Worm (Caenorhabditis elegans) whole organism, L1 larva: Measurements from ENCODE around the gene picc-1.

Experiments
- alr-1 ChIP-seq: fragments of 200-800 bp; sonication (Bioruptor generic); optimal IDR thresholded peaks from 2 replicates; lab custom pipeline; 2018; ENCODE audit warnings: borderline replicate concordance, mild to moderate bottlenecking, missing genetic modification characterization, missing compliant biosample characterization
- aly-2 ChIP-seq: fragments of 150-350 bp; optimal IDR thresholded peaks from 2 replicates; lab custom pipeline; 2014; ENCODE audit warnings: missing biosample characterization, missing genetic modification characterization
- ama-1 ChIP-seq: fragments of 150-350 bp; optimal IDR thresholded peaks from 2 replicates; lab custom pipeline; 2014
- elt-3 ChIP-seq, 6 experiments: fragments of 150-350 bp in 1 of 6; sonication (generic microtip); optimal IDR thresholded peaks; 2 replicates each; lab custom pipeline; 2017 to 2018; ENCODE audit warnings: missing biosample characterization in 6 of 6, missing genetic modification characterization in 6 of 6, inconsistent platforms in 1 of 6
- ets-5 ChIP-seq: fragments of 200-800 bp; sonication (Bioruptor generic); IDR thresholded peaks from 2 replicates; pipeline ENCODE4 v1.3.6; 2022; ENCODE audit warnings: missing genetic modification characterization, missing compliant biosample characterization
- lin-13 ChIP-seq: fragments of 150-350 bp; optimal IDR thresholded peaks from 2 replicates; lab custom pipeline; 2014; ENCODE audit warnings: missing biosample characterization, missing genetic modification reagents, missing genetic modification characterization
- lin-15B ChIP-seq: fragments of 150-350 bp; sonication (generic microtip); optimal IDR thresholded peaks from 3 replicates; lab custom pipeline; 2014; ENCODE audit warnings: missing biosample characterization, missing genetic modification characterization
- nhr-11 ChIP-seq: fragments of 150-350 bp; optimal IDR thresholded peaks from 2 replicates; lab custom pipeline; 2014; ENCODE audit warnings: missing biosample characterization, missing genetic modification characterization
- nhr-12 ChIP-seq: sonication (generic microtip); optimal IDR thresholded peaks from 2 replicates; lab custom pipeline; 2017; ENCODE audit warnings: missing biosample characterization, missing genetic modification characterization
- nhr-19 ChIP-seq: fragments of 200-800 bp; sonication (Bioruptor generic); conservative IDR thresholded peaks from 2 replicates; pipeline ENCODE4 v1.3.6; 2022; ENCODE audit warnings: missing genetic modification characterization, missing compliant biosample characterization
- nhr-28 ChIP-seq: fragments of 150-350 bp; optimal IDR thresholded peaks from 2 replicates; lab custom pipeline; 2014; ENCODE audit warnings: missing biosample characterization, missing genetic modification characterization
- snu-23 ChIP-seq: sonication (generic microtip); optimal IDR thresholded peaks from 2 replicates; lab custom pipeline; 2016; ENCODE audit warnings: missing genetic modification characterization, missing compliant biosample characterization
- unc-130 ChIP-seq: fragments of 150-350 bp; optimal IDR thresholded peaks from 2 replicates; lab custom pipeline; 2017; ENCODE audit warnings: missing biosample characterization, missing genetic modification characterization, inconsistent platforms
- unc-62 ChIP-seq: fragments of 150-350 bp; optimal IDR thresholded peaks from 2 replicates; lab custom pipeline; 2014; ENCODE audit warnings: missing biosample characterization, missing genetic modification reagents, missing genetic modification characterization

ce11 chrV:5982722-5983121 is 36.1 kb upstream of the picc-1 start:
- no peak for TF ChIP-seq lin-15B
- TF ChIP-seq alr-1, result no peak
- no peak for TF ChIP-seq ama-1 (lab: Kevin White, UChicago)
- no peak for TF ChIP-seq aly-2 (tag; lab: Kevin White, UChicago)
- no peak for TF ChIP-seq unc-62 (GFP tag; lab: Kevin White, UChicago)
- TF ChIP-seq nhr-12 (tag; lab: Kevin White, UChicago), result no peak
- no peak for TF ChIP-seq snu-23 (GFP tag; lab: Kevin White, UChicago)
- no peak for TF ChIP-seq unc-130
- TF ChIP-seq nhr-11 (tag; lab: Kevin White, UChicago), result no peak
- TF ChIP-seq ets-5, result no peak
- TF ChIP-seq nhr-28 (tag; lab: Kevin White, UChicago), result no peak
- TF ChIP-seq elt-3 (tag; optimal IDR thresholded peaks at IDR 0.05; lab: Kevin White, UChicago), result no peak
- TF ChIP-seq lin-13, result no peak
- no peak for TF ChIP-seq nhr-19
